Fruit fly (Drosophila melanogaster) whole organism, wandering third instar larva: ENCODE measurements around the gene mRpL4.

Experiments
- Hr78 ChIP-seq: fragments of >200 bp; optimal IDR thresholded peaks from 2 replicates; lab custom pipeline; 2017; ENCODE audit warnings: missing biosample characterization, missing genetic modification characterization
- Hr83 ChIP-seq: fragments of 200-300 bp; sonication (Bioruptor generic); optimal IDR thresholded peaks from 2 replicates; lab custom pipeline; 2016; ENCODE audit warnings: missing biosample characterization, mild to moderate bottlenecking, missing genetic modification characterization, moderate library complexity; ENCODE audit not compliant: poor library complexity, severe bottlenecking
- Myc ChIP-seq: fragments of >200 bp; optimal IDR thresholded peaks from 2 replicates; lab custom pipeline; 2017
- OdsH ChIP-seq: fragments of 200-800 bp; sonication (Bioruptor generic); optimal IDR thresholded peaks from 2 replicates; lab custom pipeline; 2016; ENCODE audit warnings: missing biosample characterization, mild to moderate bottlenecking, missing genetic modification characterization
- Rel ChIP-seq, 2 experiments: fragments of 200-800 bp; sonication (Bioruptor generic) in 1 of 2; optimal IDR thresholded peaks; 2 replicates in 1 of 2; 3 replicates in 1 of 2; lab custom pipeline; 2016 to 2019; ENCODE audit warnings: mild to moderate bottlenecking in 2 of 2, missing biosample characterization in 2 of 2, missing genetic modification characterization in 2 of 2, moderate library complexity in 1 of 2
- Sp1 ChIP-seq: fragments of 200-800 bp; sonication (Bioruptor generic); optimal IDR thresholded peaks from 3 replicates; lab custom pipeline; 2019; ENCODE audit warnings: missing biosample characterization, mild to moderate bottlenecking, missing genetic modification characterization, moderate library complexity
- Vsx2 ChIP-seq: fragments of 200-300, 225-300 bp; sonication (Bioruptor generic); optimal IDR thresholded peaks from 2 replicates; lab custom pipeline; 2018; ENCODE audit warnings: missing biosample characterization, missing genetic modification characterization; ENCODE audit not compliant: partially characterized antibody
- brk ChIP-seq: fragments of 200-800 bp; sonication (Bioruptor generic); optimal IDR thresholded peaks from 2 replicates; lab custom pipeline; 2016; ENCODE audit warnings: missing biosample characterization, mild to moderate bottlenecking, missing genetic modification characterization
- dl ChIP-seq, 2 experiments: fragments of 175-275, 200-275 bp in 1 of 2; fragments of 200-275 bp in 1 of 2; sonication (Bioruptor generic); optimal IDR thresholded peaks; lab custom pipeline; 2018; ENCODE audit warnings: mild to moderate bottlenecking in 2 of 2, missing biosample characterization in 2 of 2, missing genetic modification characterization in 2 of 2, moderate library complexity in 2 of 2; ENCODE audit not compliant: partially characterized antibody in 2 of 2, insufficient read depth in 1 of 2
- fru ChIP-seq: fragments of 200-800 bp; sonication (Bioruptor generic); optimal IDR thresholded peaks from 3 replicates; lab custom pipeline; 2016; ENCODE audit warnings: missing biosample characterization, mild to moderate bottlenecking, missing genetic modification characterization
- h ChIP-seq: fragments of 200-800 bp; sonication (Bioruptor generic); optimal IDR thresholded peaks from 3 replicates; lab custom pipeline; 2016; ENCODE audit warnings: missing biosample characterization, mild to moderate bottlenecking, missing genetic modification characterization
- psq ChIP-seq: fragments of 200-800 bp; sonication (Bioruptor generic); optimal IDR thresholded peaks from 3 replicates; lab custom pipeline; 2017; ENCODE audit warnings: missing biosample characterization, mild to moderate bottlenecking, missing genetic modification characterization, moderate library complexity
- tai ChIP-seq: sonication (Bioruptor generic); optimal IDR thresholded peaks from 2 replicates; lab custom pipeline; 2016; ENCODE audit warnings: missing biosample characterization, missing genetic modification characterization
- woc ChIP-seq: sonication (Bioruptor generic); optimal IDR thresholded peaks from 2 replicates; lab custom pipeline; 2016; ENCODE audit warnings: missing biosample characterization, mild to moderate bottlenecking, missing genetic modification characterization

dm6 chr2L:16351805-16352584 is 23.1 kb upstream of the mRpL4 start:
- TF ChIP-seq h (GFP tag; lab: Kevin White, UChicago) (no peak), Hr83 (GFP tag; lab: Kevin White, UChicago) (no peak), Myc (lab: Kevin White, UChicago) (no peak), psq (no peak), tai (GFP tag; lab: Kevin White, UChicago) (no peak), fru (GFP tag; lab: Kevin White, UChicago) (no peak), Hr78 (GFP tag; lab: Kevin White, UChicago) (no peak), Vsx2 (GFP tag; lab: Kevin White, UChicago) (no peak), Rel (GFP tag; optimal IDR thresholded peaks at IDR 0.05; lab: Kevin White, UChicago) (no peak), Rel (tag; optimal IDR thresholded peaks at IDR 0.05; lab: Kevin White, UChicago) (no peak), woc (GFP tag; lab: Kevin White, UChicago) (no peak), brk (no peak), dl (GFP tag; optimal IDR thresholded peaks at IDR 0.05; lab: Kevin White, UChicago; ENCODE audit: insufficient read depth in 1 of 2, partially characterized antibody in 2 of 2) (no peak), OdsH (GFP tag; lab: Kevin White, UChicago) (no peak), Sp1 (GFP tag; lab: Kevin White, UChicago) (no peak)
